Worm (Caenorhabditis elegans): ENCODE results near the gene F53A2.9.

DNA sequence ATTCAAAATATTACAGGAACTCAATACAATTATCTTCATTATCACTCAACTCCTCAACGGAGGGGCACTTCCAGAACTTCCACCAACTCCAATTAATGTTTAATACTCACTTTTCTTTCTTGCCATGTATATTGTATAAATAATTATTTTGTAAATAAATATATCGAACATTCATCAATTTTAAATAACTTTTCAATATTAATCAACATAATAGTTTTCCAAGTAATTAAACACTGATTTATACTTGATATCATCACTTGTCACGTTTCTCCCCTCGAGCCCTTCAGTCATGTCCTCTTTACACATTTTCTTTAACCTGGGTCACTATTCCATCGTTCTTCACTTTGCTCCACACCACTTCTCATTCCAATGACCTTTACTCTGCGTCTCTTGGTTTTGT is 43.8 kb upstream of the F53A2.9 start, which contains the start of gene mig-18:
- TF ChIP-seq snpc-4 (tag; optimal IDR thresholded peaks at IDR 0.05) (no peak), mab-5 (tag; optimal IDR thresholded peaks at IDR 0.05) (no peak), elt-1 (tag; optimal IDR thresholded peaks at IDR 0.05; ENCODE audit: borderline replicate concordance, insufficient read depth) (no peak), nhr-237 (tag; optimal IDR thresholded peaks at IDR 0.05) (no peak), elt-3 (tag; optimal IDR thresholded peaks at IDR 0.05) (no peak), ces-1 (GFP tag; optimal IDR thresholded peaks at IDR 0.05) (no peak)
